Worm (Caenorhabditis elegans) whole organism, early embryonic: ENCODE measurements around the gene F28H6.6.

Source experiments
- B0310.2 ChIP-seq: sonication (generic microtip); optimal IDR thresholded peaks from 2 replicates; lab custom pipeline; 2016; ENCODE audit warnings: mild to moderate bottlenecking, missing genetic modification characterization, missing compliant biosample characterization
- F13C5.2 ChIP-seq: sonication (generic microtip); optimal IDR thresholded peaks from 2 replicates; lab custom pipeline; 2017; ENCODE audit warnings: mild to moderate bottlenecking, missing genetic modification characterization, inconsistent platforms, missing compliant biosample characterization
- aly-1 ChIP-seq: sonication (generic microtip); optimal IDR thresholded peaks from 2 replicates; lab custom pipeline; 2016; ENCODE audit warnings: missing genetic modification characterization, missing compliant biosample characterization
- ama-1 ChIP-seq: fragments of 150-350 bp; optimal IDR thresholded peaks from 2 replicates; lab custom pipeline; 2014
- ceh-13 ChIP-seq: fragments of 200-800 bp; sonication (Bioruptor generic); optimal IDR thresholded peaks from 2 replicates; lab custom pipeline; 2018; ENCODE audit warnings: mild to moderate bottlenecking, missing genetic modification characterization, missing compliant biosample characterization
- ceh-36 ChIP-seq: sonication (generic microtip); optimal IDR thresholded peaks from 2 replicates; lab custom pipeline; 2016; ENCODE audit warnings: missing genetic modification characterization, inconsistent platforms, missing compliant biosample characterization
- ets-7 ChIP-seq: sonication (generic microtip); optimal IDR thresholded peaks from 2 replicates; lab custom pipeline; 2016; ENCODE audit warnings: missing genotype, missing genetic modification characterization, missing compliant biosample characterization
- flt-1 ChIP-seq: fragments of 200-800 bp; sonication (Bioruptor generic); IDR thresholded peaks from 2 replicates; pipeline ENCODE4 v1.3.6; 2022; ENCODE audit warnings: missing genetic modification characterization, missing compliant biosample characterization
- hmbx-1 ChIP-seq: sonication (generic microtip); optimal IDR thresholded peaks from 2 replicates; lab custom pipeline; 2016; ENCODE audit warnings: mild to moderate bottlenecking, missing genetic modification characterization, missing compliant biosample characterization
- hmg-4 ChIP-seq: fragments of 200-800 bp; sonication (Bioruptor generic); optimal IDR thresholded peaks from 2 replicates; lab custom pipeline; 2018; ENCODE audit warnings: mild to moderate bottlenecking, missing genetic modification characterization, missing compliant biosample characterization
- hnd-1 ChIP-seq: sonication (generic microtip); optimal IDR thresholded peaks from 2 replicates; lab custom pipeline; 2016; ENCODE audit warnings: missing genetic modification characterization, missing compliant biosample characterization
- pes-1 ChIP-seq: fragments of 200-800 bp; sonication (Bioruptor generic); IDR thresholded peaks from 2 replicates; pipeline ENCODE4 v1.3.6; 2022; ENCODE audit warnings: missing genetic modification reagents, missing genetic modification characterization, missing compliant biosample characterization
- scrt-1 ChIP-seq: fragments of 200-800 bp; sonication (Bioruptor generic); IDR thresholded peaks from 2 replicates; pipeline ENCODE4 v1.3.6; 2022; ENCODE audit warnings: missing genetic modification characterization, missing compliant biosample characterization
- sea-1 ChIP-seq: fragments of 200-800 bp; sonication (Bioruptor generic); conservative IDR thresholded peaks from 2 replicates; pipeline ENCODE4 v1.3.6; 2022; ENCODE audit warnings: missing genetic modification characterization, missing compliant biosample characterization
- tbx-11 ChIP-seq: fragments of 200-800 bp; sonication (Bioruptor generic); IDR thresholded peaks from 2 replicates; pipeline ENCODE4 v1.3.6; 2022; ENCODE audit warnings: missing genetic modification characterization, missing compliant biosample characterization
- tbx-37 ChIP-seq: fragments of 200-800 bp; sonication (Bioruptor generic); conservative IDR thresholded peaks from 2 replicates; pipeline ENCODE4 v1.3.6; 2022; ENCODE audit warnings: missing genetic modification reagents, missing genetic modification characterization, missing compliant biosample characterization
- tra-4 ChIP-seq: sonication (generic microtip); optimal IDR thresholded peaks from 2 replicates; lab custom pipeline; 2017; ENCODE audit warnings: missing genetic modification characterization, missing compliant biosample characterization

Gene F28H6.6

DNA sequence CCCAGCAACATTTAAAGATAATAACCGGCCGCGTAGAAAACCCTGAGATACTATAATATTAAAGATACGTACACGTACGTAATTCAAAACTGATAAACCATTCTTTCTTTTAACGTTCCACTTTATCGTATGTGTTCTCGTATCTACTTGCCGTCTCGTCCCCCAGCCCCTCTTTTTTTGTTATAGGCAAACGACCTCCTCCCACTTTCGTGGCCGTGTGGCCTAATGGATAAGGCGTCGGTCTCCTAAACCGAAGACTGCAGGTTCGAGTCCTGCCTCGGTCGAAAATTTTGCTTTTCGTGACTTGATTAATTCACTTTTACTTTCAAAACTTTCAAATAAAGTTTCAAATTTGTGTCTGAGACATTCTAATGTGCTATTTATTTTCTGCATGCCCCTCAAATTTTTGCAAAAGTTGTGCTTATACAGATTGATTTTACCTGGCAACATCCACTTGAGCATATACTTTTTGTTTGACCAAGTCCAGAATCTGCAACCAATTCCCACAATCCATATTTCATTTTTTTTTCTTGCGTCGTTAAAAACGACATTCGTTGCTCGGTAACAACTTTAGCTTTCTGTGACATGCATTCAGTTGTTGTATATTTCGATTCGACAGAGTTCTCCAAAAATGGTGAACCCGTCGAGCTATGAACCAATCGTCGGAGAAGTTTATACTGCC, 10.1 kb downstream of the F28H6.6 start, which contains the start of gene F28H6.7:
Gene F28H6.7, plus strand, starts transcription at position 632 of the 682 bp plus-strand sequence.
- peak; percentile 95 for TF ChIP-seq F13C5.2 (tag; lab: Kevin White, UChicago)
- peak; percentile 85 for TF ChIP-seq hmbx-1 (tag; lab: Kevin White, UChicago)
- TF ChIP-seq ceh-13 = peak; percentile 95
- peak; percentile 95 for TF ChIP-seq sea-1
- TF ChIP-seq ceh-36 (tag; lab: Kevin White, UChicago) = peak; percentile 95
- TF ChIP-seq hmg-4 (GFP tag; lab: Kevin White, UChicago) = peak; percentile 96
- peak; percentile 97 for TF ChIP-seq flt-1 (GFP tag; lab: Robert Waterston, UW)
- TF ChIP-seq tra-4 (tag; lab: Kevin White, UChicago) = peak; percentile 87
- TF ChIP-seq ama-1 = no peak
- TF ChIP-seq pes-1 (GFP tag; lab: Robert Waterston, UW) = peak; percentile 98
- TF ChIP-seq aly-1 = peak; percentile 93
- peak; percentile 90 for TF ChIP-seq hnd-1 (tag; lab: Kevin White, UChicago)
- TF ChIP-seq scrt-1 (GFP tag; lab: Robert Waterston, UW) = peak; percentile 97
- TF ChIP-seq tbx-11 = peak; percentile 96
- TF ChIP-seq ets-7 (tag; lab: Kevin White, UChicago) = peak; percentile 90
- TF ChIP-seq tbx-37 (GFP tag; lab: Robert Waterston, UW) = peak; percentile 98
- peak; percentile 93 for TF ChIP-seq B0310.2 (tag; lab: Kevin White, UChicago)

DNA sequence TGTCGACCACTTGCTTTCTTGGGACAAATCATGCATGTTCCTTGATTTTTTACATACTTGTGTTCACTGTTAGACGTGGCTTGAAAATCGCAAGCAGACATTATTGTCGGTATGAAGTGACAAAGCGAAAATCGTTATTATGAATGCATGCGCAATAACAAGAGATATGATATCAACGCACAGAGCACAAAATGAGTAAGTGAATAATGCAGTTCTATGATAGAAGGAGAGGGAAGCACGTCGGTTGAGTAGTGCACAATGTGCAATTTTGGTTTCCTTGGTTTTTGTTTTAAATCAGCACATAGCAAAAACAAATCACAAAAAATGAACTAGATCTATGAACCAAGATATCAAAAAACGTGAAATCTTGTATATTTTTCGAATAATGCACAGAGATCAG, 12.3 kb downstream of the F28H6.6 start, which contains the start of gene nhr-281:
Gene nhr-281, minus strand, starts transcription at position 101 of the 400 bp plus-strand sequence.
- TF ChIP-seq ets-7 (tag; lab: Kevin White, UChicago) (no peak), flt-1 (GFP tag; lab: Robert Waterston, UW) (no peak), hnd-1 (tag; lab: Kevin White, UChicago) (no peak), ceh-13 (no peak), B0310.2 (tag; lab: Kevin White, UChicago) (no peak), sea-1 (no peak), scrt-1 (GFP tag; lab: Robert Waterston, UW) (no peak), tbx-11 (no peak), ama-1 (no peak), pes-1 (GFP tag; lab: Robert Waterston, UW) (no peak), tra-4 (tag; lab: Kevin White, UChicago) (no peak), tbx-37 (GFP tag; lab: Robert Waterston, UW) (no peak), F13C5.2 (tag; lab: Kevin White, UChicago) (no peak), aly-1 (no peak), hmbx-1 (tag; lab: Kevin White, UChicago) (no peak), ceh-36 (tag; lab: Kevin White, UChicago) (no peak), hmg-4 (GFP tag; lab: Kevin White, UChicago) (no peak)

DNA sequence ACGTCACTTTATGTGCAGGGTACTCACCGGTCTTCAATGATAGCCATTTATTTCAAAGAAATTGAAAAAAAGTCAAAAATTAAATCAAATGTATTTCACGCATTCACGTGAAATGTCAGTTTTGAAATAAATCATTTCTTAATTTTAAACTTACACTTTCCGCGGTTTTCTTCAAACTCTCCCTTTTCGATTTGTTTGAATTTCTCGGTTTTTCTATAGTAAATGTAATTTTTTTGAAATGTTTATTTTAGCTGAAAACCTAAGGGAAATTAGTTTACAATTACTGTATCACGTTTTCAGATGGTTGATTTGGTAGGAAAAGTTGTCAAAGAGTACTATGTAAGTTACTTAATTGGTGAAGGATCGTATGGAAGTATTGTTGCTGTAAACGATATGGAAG, 17.4 kb downstream of the F28H6.6 start, which contains the start of gene F16B12.7:
Gene F16B12.7, plus strand, starts transcription at position 301 of the 400 bp plus-strand sequence.
- TF ChIP-seq sea-1 (no peak), scrt-1 (GFP tag; lab: Robert Waterston, UW) (no peak), hmg-4 (GFP tag; lab: Kevin White, UChicago) (no peak), B0310.2 (tag; lab: Kevin White, UChicago) (no peak), flt-1 (GFP tag; lab: Robert Waterston, UW) (no peak), tbx-11 (no peak), F13C5.2 (tag; lab: Kevin White, UChicago) (no peak), ceh-13 (no peak), pes-1 (GFP tag; lab: Robert Waterston, UW) (no peak)

DNA sequence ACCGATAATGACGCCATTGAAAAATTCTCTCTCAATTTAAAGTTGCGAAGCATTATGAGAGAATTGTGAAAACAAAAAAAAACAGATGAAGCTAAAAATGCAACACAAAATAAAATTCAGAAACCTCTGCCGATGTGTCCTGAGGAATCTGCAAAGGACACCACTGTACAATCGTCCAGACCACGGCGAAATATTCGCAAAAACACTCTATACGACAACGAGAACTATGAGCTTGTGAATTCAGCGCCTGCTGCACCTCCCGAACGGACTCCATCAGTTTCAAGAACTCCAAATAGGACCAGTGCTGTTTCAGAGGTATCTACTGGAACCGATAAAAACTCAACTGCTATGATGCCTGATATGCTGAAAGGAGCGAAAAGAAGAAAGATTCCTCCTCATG, 23.2 kb downstream of the F28H6.6 start:
- no peak for TF ChIP-seq sea-1
- TF ChIP-seq hnd-1 (tag; lab: Kevin White, UChicago) = no peak
- TF ChIP-seq ceh-36 (tag; lab: Kevin White, UChicago) = no peak
- no peak for TF ChIP-seq hmbx-1 (tag; lab: Kevin White, UChicago)
- no peak for TF ChIP-seq B0310.2 (tag; lab: Kevin White, UChicago)
- TF ChIP-seq pes-1 (GFP tag; lab: Robert Waterston, UW) = no peak
- no peak for TF ChIP-seq ets-7 (tag; lab: Kevin White, UChicago)
- TF ChIP-seq tbx-37 (GFP tag; lab: Robert Waterston, UW) = no peak
- TF ChIP-seq F13C5.2 (tag; lab: Kevin White, UChicago) = no peak
- TF ChIP-seq tbx-11 = no peak

DNA sequence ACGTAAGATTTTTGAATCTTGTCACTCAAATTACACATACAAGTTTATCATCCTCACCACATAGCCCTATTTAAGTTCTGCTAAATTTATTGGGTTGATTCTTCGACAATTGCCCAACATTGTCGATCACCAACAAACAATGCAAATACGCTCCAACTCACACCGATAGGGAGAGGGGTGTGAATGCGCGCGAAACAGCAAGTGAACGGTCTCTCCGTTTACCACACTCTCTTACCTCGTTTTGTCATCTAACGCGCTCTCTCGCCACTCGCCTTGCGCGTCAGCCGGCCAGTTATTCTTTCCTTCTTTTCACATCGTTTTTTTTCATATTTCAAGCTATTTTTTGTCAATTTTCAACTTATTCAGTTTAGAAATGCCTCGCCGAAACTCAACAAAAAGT, 23.7 kb downstream of the F28H6.6 start, which contains the start of gene F16B12.6:
Gene F16B12.6, plus strand, starts transcription at position 331 of the 400 bp plus-strand sequence.
- peak; percentile 57 for TF ChIP-seq F13C5.2 (tag; lab: Kevin White, UChicago)
- TF ChIP-seq ceh-36 (tag; lab: Kevin White, UChicago) = no peak
- TF ChIP-seq hmg-4 (GFP tag; lab: Kevin White, UChicago) = peak; percentile 45

DNA sequence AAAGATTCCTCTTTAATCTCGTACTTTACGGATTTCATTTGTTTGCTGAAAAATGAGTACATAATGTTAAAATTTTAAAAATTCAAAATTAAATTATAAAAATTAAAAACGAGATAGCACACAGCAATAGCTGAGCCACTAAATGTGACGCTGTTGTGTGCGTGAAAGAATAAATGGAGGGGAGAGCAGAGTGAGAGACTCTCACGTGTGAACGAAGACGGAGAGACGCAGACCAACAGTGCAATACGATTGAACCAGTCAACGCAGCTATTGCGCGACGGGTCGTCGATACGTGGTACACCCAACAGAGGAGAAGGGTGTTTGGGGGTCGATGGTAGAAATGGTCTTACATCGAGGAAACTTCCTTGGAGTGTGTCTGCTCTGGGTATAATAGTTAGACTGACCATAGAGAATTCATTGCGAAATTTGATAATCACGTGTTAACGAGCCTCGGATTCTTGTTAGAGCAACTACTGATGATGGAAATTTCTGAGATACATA, 27.0 kb downstream of the F28H6.6 start, which contains the start of gene F16B12.4:
Gene F16B12.4, minus strand, starts transcription at position 51 of the 501 bp plus-strand sequence.
- TF ChIP-seq aly-1 (no peak), hmg-4 (GFP tag; lab: Kevin White, UChicago) (peak; percentile 4)

DNA sequence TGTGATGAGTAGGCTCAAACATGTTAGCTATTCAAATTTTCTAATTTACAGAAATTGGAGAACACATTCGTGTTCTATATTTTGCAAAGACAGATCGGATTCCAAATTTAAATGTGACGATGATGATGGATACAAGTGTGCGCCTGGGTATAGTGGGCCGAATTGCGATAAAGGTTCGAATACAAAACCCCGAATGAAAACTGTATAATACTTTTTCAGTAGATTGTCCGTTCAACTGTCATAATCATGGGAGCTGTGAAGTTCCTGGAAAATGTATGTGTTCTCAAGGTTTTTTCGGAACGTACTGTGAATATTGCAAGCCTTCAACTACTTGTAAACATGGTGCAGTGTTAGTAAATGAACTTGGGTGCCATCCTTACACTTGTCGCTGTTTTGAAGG, 34.7 kb downstream of the F28H6.6 start:
- TF ChIP-seq aly-1 (no peak), F13C5.2 (tag; lab: Kevin White, UChicago) (no peak), scrt-1 (GFP tag; lab: Robert Waterston, UW) (no peak), B0310.2 (tag; lab: Kevin White, UChicago) (no peak), hnd-1 (tag; lab: Kevin White, UChicago) (no peak), sea-1 (no peak), tbx-37 (GFP tag; lab: Robert Waterston, UW) (no peak), hmg-4 (GFP tag; lab: Kevin White, UChicago) (no peak)
